Worm (Caenorhabditis elegans): Measurements from ENCODE around the gene K05F6.4.

The K05F6.4 gene

ce11 chrII:1586305-1586704 is 43.0 kb downstream of the K05F6.4 start, which contains the start of gene T07H3.8:
Gene T07H3.8 (plus strand): TSS chrII:1586605.
- TF ChIP-seq W03F9.2 (tag; optimal IDR thresholded peaks at IDR 0.05): no peak
- TF ChIP-seq him-1 (tag; optimal IDR thresholded peaks at IDR 0.05): no peak
- no peak for TF ChIP-seq dao-5 (tag; optimal IDR thresholded peaks at IDR 0.05)

- TF ChIP-seq him-1 (tag; optimal IDR thresholded peaks at IDR 0.05) (no peak), W03F9.2 (tag; optimal IDR thresholded peaks at IDR 0.05) (no peak), dao-5 (tag; optimal IDR thresholded peaks at IDR 0.05) (no peak)
Observed at ce11 chrII:1589845-1590244, 46.6 kb downstream of the K05F6.4 start, which contains the start of gene T07H3.7. Gene T07H3.7 (minus strand): TSS chrII:1589945.
